Worm (Caenorhabditis elegans) whole organism, L4/young adult: Measurements from ENCODE around the gene W02A2.9.

Experiments used
- W03F9.2 ChIP-seq: fragments of 150-350 bp; optimal IDR thresholded peaks from 2 replicates; lab custom pipeline; 2014; ENCODE audit warnings: missing biosample characterization, missing genetic modification characterization
- dao-5 ChIP-seq: sonication (generic microtip); optimal IDR thresholded peaks from 2 replicates; lab custom pipeline; 2016; ENCODE audit warnings: missing genotype, missing genetic modification characterization, moderate library complexity, missing compliant biosample characterization
- him-1 ChIP-seq: sonication (generic microtip); optimal IDR thresholded peaks from 2 replicates; lab custom pipeline; 2016; ENCODE audit warnings: missing genotype, missing genetic modification reagents, missing genetic modification characterization, missing compliant biosample characterization

DNA sequence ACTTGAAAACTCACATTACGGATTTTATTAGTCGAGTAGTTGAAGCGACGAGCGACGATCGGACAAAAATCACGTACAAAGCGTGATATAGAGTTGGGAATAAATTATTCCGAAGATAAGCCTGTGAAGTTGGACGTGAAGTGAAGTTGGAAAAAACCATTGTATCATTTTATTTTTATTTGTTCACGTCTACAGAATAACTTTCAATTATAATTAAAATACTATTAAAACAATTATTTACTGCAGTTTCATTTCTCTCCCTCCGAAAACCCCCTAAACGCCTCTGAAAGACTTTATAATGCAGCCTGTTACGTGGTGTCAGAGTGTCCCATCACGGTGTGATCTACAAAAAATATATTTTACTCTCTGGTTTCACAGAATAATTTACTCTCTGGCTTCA, 12.7 kb downstream of the W02A2.9 start, which contains the start of gene Y62E10A.3:
- TF ChIP-seq dao-5 (tag; lab: Kevin White, UChicago) (no peak), him-1 (tag; lab: Kevin White, UChicago) (no peak), W03F9.2 (tag; lab: Kevin White, UChicago) (no peak)
